Worm (Caenorhabditis elegans): ENCODE data around the gene enu-3.6.

DNA sequence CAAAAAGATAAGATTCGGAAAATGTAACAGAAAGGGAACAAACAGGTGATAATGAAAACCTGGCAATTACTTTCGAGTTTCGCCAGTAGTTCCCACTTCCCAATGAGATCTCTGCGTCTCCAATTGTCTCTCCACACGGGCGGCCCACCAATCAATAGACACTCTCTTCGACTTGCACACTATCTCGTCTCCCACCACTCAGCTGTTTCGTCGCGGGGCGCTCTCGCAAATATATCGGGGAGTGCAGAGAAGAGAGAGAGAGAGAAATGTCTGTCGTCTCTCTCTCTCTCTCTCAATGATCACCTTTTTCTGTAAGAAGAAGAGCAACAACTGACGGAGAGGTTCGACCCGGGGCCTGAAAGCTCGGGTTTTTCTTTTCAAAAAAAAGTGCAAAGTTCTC is 30.1 kb upstream of the enu-3.6 start:
- no peak for TF ChIP-seq dpl-1 (GFP tag; optimal IDR thresholded peaks at IDR 0.05)
- no peak for TF ChIP-seq unc-62 (GFP tag; optimal IDR thresholded peaks at IDR 0.05)
- no peak for TF ChIP-seq ceh-91 (GFP tag; IDR thresholded peaks at IDR 0.05)
- peak; percentile 36 for TF ChIP-seq lsl-1 (GFP tag; optimal IDR thresholded peaks at IDR 0.05)
